Worm (Caenorhabditis elegans): ENCODE measurements around the gene srz-70.

The srz-70 gene

ce11 chrIV:3515412-3516046 is 36.7 kb upstream of the srz-70 start:
- peak; percentile 50 for TF ChIP-seq F13H6.1 (tag; optimal IDR thresholded peaks at IDR 0.05)
- TF ChIP-seq unc-55 (GFP tag; optimal IDR thresholded peaks at IDR 0.05), result peak; percentile 87
- TF ChIP-seq tbx-2 (tag; optimal IDR thresholded peaks at IDR 0.05), result peak; percentile 33
- no peak for TF ChIP-seq tbx-7 (tag; optimal IDR thresholded peaks at IDR 0.05)
- peak; percentile 0 for TF ChIP-seq elt-2 (tag; optimal IDR thresholded peaks at IDR 0.05)
- peak; percentile 71 for TF ChIP-seq ceh-31 (tag; optimal IDR thresholded peaks at IDR 0.05)
- TF ChIP-seq ceh-18 (tag; optimal IDR thresholded peaks at IDR 0.05), result peak; percentile 23
- no peak for TF ChIP-seq hlh-8 (tag; optimal IDR thresholded peaks at IDR 0.05)
- TF ChIP-seq nfya-1 (tag; optimal IDR thresholded peaks at IDR 0.05), result peak; percentile 79
- no peak for TF ChIP-seq unc-86 (tag; optimal IDR thresholded peaks at IDR 0.05)
- TF ChIP-seq ceh-9 (tag; optimal IDR thresholded peaks at IDR 0.05), result no peak
- TF ChIP-seq unc-42 (tag; optimal IDR thresholded peaks at IDR 0.05), result peak; percentile 14
- peak; percentile 28 for TF ChIP-seq ceh-34 (tag; optimal IDR thresholded peaks at IDR 0.05)
- TF ChIP-seq ref-2 (tag; optimal IDR thresholded peaks at IDR 0.05), result peak; percentile 33
- peak; percentile 89 for TF ChIP-seq ceh-48 (tag; optimal IDR thresholded peaks at IDR 0.05)

- TF ChIP-seq lin-11 (tag; optimal IDR thresholded peaks at IDR 0.05) (no peak), dve-1 (tag; optimal IDR thresholded peaks at IDR 0.05) (no peak), unc-86 (tag; optimal IDR thresholded peaks at IDR 0.05) (no peak), madf-2 (tag; optimal IDR thresholded peaks at IDR 0.05) (no peak), pqm-1 (tag; optimal IDR thresholded peaks at IDR 0.05) (no peak), ceh-19 (GFP tag; optimal IDR thresholded peaks at IDR 0.05) (no peak), sox-2 (GFP tag; IDR thresholded peaks at IDR 0.05) (no peak), lim-6 (tag; optimal IDR thresholded peaks at IDR 0.05) (no peak), C38D4.7 (GFP tag; optimal IDR thresholded peaks at IDR 0.05) (no peak), pag-3 (tag; optimal IDR thresholded peaks at IDR 0.05; ENCODE audit: borderline replicate concordance) (no peak), hlh-6 (tag; optimal IDR thresholded peaks at IDR 0.05) (no peak), ceh-6 (GFP tag; optimal IDR thresholded peaks at IDR 0.05) (no peak)
Measured at ce11 chrIV:3514467-3514866, 35.7 kb upstream of the srz-70 start, which contains the start of gene tsg-101. Gene tsg-101 (minus strand): TSS chrIV:3514567.

- TF ChIP-seq C38D4.7 (GFP tag; optimal IDR thresholded peaks at IDR 0.05), result no peak
- TF ChIP-seq ceh-18 (tag; optimal IDR thresholded peaks at IDR 0.05), result no peak
- TF ChIP-seq ref-2 (tag; optimal IDR thresholded peaks at IDR 0.05), result no peak
- TF ChIP-seq nfya-1 (tag; optimal IDR thresholded peaks at IDR 0.05), result no peak
- TF ChIP-seq pag-3 (tag; optimal IDR thresholded peaks at IDR 0.05; ENCODE audit: borderline replicate concordance), result no peak
- no peak for TF ChIP-seq tbx-7 (tag; optimal IDR thresholded peaks at IDR 0.05)
- TF ChIP-seq ceh-31 (tag; optimal IDR thresholded peaks at IDR 0.05), result no peak
- TF ChIP-seq pax-1 (tag; optimal IDR thresholded peaks at IDR 0.05), result no peak
- TF ChIP-seq ttx-3 (tag; optimal IDR thresholded peaks at IDR 0.05), result no peak
- TF ChIP-seq ceh-22 (tag; optimal IDR thresholded peaks at IDR 0.05), result no peak
- no peak for TF ChIP-seq pat-9 (tag; optimal IDR thresholded peaks at IDR 0.05)
- TF ChIP-seq gmeb-2 (tag; optimal IDR thresholded peaks at IDR 0.05), result no peak
- TF ChIP-seq elt-2 (tag; optimal IDR thresholded peaks at IDR 0.05), result no peak
- TF ChIP-seq unc-3 (GFP tag; conservative IDR thresholded peaks at IDR 0.05), result no peak
- no peak for TF ChIP-seq unc-3 (tag; optimal IDR thresholded peaks at IDR 0.05)
Measured at ce11 chrIV:3509477-3510063, 30.8 kb upstream of the srz-70 start, which contains the start of gene ced-10. Gene ced-10 (minus strand): TSS chrIV:3509527.

ce11 chrIV:3505940-3506339 is 27.1 kb upstream of the srz-70 start:
- TF ChIP-seq ceh-6 (GFP tag; optimal IDR thresholded peaks at IDR 0.05) (no peak), ceh-18 (tag; optimal IDR thresholded peaks at IDR 0.05) (no peak), ama-1 (optimal IDR thresholded peaks at IDR 0.05) (peak; percentile 40)
